Fruit fly (Drosophila melanogaster): Measurements from ENCODE around the gene Acsf3.

The Acsf3 gene

DNA sequence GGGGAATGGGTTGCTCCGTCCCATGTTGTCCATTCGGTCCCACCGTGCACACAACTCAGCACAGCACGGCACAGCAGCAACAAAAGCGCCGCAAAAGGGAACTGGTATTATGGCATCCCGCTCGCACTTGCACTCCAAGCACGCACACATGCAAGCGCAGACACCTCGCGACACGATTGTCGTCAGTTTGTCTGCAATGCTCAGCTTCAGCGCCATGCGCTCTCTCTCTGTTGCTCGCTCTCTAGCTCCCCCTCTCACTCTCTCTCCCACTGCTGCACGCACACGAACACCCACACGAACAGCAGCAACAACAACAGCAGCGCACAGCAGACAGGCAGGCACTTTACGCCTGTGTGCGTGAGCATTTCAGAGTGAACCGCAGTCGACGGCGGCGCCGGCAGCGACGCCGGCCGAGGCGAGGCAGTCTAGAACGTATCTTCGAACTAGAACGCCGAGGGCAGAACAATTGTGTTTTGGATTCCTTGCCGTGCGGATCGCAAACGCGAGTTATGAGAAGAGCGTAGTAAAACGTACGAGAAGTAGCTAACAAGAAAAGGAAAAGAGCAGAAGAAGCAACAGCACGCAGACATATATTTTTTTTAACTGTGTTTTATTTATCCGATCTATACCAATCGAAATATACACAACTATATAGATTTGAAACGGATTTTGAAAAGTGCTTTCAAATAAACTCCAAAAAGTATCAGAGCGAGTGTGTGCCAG lies 21.2 kb upstream of the Acsf3 start, which contains the start of gene brk:
Gene brk, plus strand, starts transcription at position 462 of the 723 bp plus-strand sequence.
- TF ChIP-seq toe (GFP tag; optimal IDR thresholded peaks at IDR 0.05) (no peak), CG7101 (tag; optimal IDR thresholded peaks at IDR 0.05) (no peak), CG7045 (GFP tag; optimal IDR thresholded peaks at IDR 0.05) (no peak), CG5204 (GFP tag; optimal IDR thresholded peaks at IDR 0.05) (no peak), Mnt (GFP tag; optimal IDR thresholded peaks at IDR 0.05) (peak; percentile 73), ovo (GFP tag; optimal IDR thresholded peaks at IDR 0.05) (no peak), tj (GFP tag; optimal IDR thresholded peaks at IDR 0.05) (peak; percentile 81), pad (GFP tag; optimal IDR thresholded peaks at IDR 0.05) (peak; percentile 24), Clk (GFP tag; optimal IDR thresholded peaks at IDR 0.05) (peak; percentile 56), Hr96 (GFP tag; optimal IDR thresholded peaks at IDR 0.05) (peak; percentile 28), CG1620 (GFP tag; optimal IDR thresholded peaks at IDR 0.05) (no peak), CG33017 (tag; optimal IDR thresholded peaks at IDR 0.05) (no peak), CG11617 (GFP tag; optimal IDR thresholded peaks at IDR 0.05) (no peak), CG14711 (tag; optimal IDR thresholded peaks at IDR 0.05) (no peak), cic (GFP tag; optimal IDR thresholded peaks at IDR 0.05) (peak; percentile 77), Crg-1 (GFP tag; optimal IDR thresholded peaks at IDR 0.05) (no peak), CG12768 (GFP tag; optimal IDR thresholded peaks at IDR 0.05) (no peak), bab1 (GFP tag; optimal IDR thresholded peaks at IDR 0.05) (peak; percentile 71), kay (GFP tag; ENCODE audit: borderline replicate concordance) (no peak), cnc (optimal IDR thresholded peaks at IDR 0.05) (no peak)

DNA sequence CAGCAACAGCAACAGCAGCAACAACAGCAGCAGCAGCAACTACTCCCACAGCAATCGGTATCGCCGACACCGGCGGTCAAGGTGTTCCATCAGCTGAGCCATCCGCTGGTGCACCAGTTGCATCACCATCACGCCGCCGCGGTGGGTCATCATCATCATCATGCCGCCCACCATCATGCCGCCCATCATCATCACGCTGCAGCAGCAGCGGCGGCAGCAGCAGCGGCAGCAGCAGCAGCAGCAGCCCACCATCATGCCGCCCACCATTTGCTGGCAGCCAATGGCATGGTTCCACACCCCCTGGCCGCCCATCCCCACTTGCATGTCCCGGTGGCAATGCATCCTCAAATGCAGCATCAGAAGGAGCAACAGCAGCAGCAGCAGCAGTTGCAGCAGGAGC lies 20.1 kb upstream of the Acsf3 start:
- TF ChIP-seq cic (GFP tag; optimal IDR thresholded peaks at IDR 0.05) (no peak), CG33017 (tag; optimal IDR thresholded peaks at IDR 0.05) (no peak), CG5204 (GFP tag; optimal IDR thresholded peaks at IDR 0.05) (no peak), ovo (GFP tag; optimal IDR thresholded peaks at IDR 0.05) (no peak)

DNA sequence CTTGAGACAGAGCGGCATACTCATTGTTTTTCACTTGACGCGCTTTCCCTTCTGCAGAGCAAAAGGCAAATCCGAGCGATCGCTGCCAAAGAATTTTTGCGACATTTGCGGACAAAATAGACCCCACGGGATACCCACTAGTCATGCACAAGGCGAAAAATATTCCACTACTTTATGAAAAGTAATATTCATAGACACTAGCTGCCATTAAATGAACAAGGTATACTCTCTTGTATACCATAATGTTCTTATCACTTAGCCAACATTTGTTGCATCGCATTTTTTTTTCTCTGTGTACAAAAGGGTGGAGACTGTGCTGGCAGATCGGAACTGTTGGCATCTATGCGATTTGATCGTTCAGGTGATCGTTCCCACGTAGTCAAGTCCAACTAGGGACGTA lies 16.4 kb upstream of the Acsf3 start:
- TF ChIP-seq Hr96 (GFP tag; optimal IDR thresholded peaks at IDR 0.05) (no peak), toe (GFP tag; optimal IDR thresholded peaks at IDR 0.05) (no peak), cnc (optimal IDR thresholded peaks at IDR 0.05) (no peak), kay (GFP tag; ENCODE audit: borderline replicate concordance) (no peak), Crg-1 (GFP tag; optimal IDR thresholded peaks at IDR 0.05) (no peak), CG14711 (tag; optimal IDR thresholded peaks at IDR 0.05) (no peak), CG5204 (GFP tag; optimal IDR thresholded peaks at IDR 0.05) (no peak), CG12768 (GFP tag; optimal IDR thresholded peaks at IDR 0.05) (no peak), CG1620 (GFP tag; optimal IDR thresholded peaks at IDR 0.05) (no peak), tj (GFP tag; optimal IDR thresholded peaks at IDR 0.05) (no peak), CG33017 (tag; optimal IDR thresholded peaks at IDR 0.05) (no peak), cic (GFP tag; optimal IDR thresholded peaks at IDR 0.05) (no peak), Mnt (GFP tag; optimal IDR thresholded peaks at IDR 0.05) (no peak), CG7045 (GFP tag; optimal IDR thresholded peaks at IDR 0.05) (no peak), pad (GFP tag; optimal IDR thresholded peaks at IDR 0.05) (no peak), Clk (GFP tag; optimal IDR thresholded peaks at IDR 0.05) (no peak)

DNA sequence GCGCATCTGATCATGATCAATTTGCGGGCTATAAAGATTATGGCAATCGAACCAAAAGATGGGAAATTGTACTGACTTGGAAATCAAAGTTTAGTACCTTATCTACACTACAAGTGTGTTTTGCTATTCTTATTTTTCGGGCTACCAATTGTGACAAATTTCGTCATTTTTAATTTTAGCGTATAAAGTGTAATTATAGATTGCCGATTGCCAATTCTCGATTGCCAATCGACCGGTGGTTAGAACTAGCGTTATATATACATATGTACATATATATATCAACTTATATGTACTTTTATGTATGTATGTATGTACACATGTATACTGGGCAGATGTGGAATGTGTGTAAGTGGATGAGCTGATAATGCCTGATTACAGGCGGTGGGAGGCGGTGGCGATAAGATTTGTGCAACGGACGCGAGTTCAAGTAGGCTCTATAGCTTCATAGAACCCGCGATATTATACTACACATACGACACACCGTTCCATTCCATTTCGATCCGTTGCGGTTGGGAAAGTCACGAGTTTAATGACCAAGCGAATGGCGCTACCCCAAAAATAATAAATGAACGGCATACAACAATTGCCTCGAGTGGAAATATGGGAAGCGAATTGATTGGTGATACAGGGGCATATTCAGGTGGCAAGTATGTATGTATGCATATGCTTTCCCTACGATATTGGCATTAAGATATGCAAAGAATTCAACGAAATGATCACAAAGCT lies 12.8 kb upstream of the Acsf3 start:
- TF ChIP-seq cic (GFP tag; optimal IDR thresholded peaks at IDR 0.05): peak; percentile 54
- no peak for TF ChIP-seq CG33017 (tag; optimal IDR thresholded peaks at IDR 0.05)
- no peak for TF ChIP-seq CG5204 (GFP tag; optimal IDR thresholded peaks at IDR 0.05)

DNA sequence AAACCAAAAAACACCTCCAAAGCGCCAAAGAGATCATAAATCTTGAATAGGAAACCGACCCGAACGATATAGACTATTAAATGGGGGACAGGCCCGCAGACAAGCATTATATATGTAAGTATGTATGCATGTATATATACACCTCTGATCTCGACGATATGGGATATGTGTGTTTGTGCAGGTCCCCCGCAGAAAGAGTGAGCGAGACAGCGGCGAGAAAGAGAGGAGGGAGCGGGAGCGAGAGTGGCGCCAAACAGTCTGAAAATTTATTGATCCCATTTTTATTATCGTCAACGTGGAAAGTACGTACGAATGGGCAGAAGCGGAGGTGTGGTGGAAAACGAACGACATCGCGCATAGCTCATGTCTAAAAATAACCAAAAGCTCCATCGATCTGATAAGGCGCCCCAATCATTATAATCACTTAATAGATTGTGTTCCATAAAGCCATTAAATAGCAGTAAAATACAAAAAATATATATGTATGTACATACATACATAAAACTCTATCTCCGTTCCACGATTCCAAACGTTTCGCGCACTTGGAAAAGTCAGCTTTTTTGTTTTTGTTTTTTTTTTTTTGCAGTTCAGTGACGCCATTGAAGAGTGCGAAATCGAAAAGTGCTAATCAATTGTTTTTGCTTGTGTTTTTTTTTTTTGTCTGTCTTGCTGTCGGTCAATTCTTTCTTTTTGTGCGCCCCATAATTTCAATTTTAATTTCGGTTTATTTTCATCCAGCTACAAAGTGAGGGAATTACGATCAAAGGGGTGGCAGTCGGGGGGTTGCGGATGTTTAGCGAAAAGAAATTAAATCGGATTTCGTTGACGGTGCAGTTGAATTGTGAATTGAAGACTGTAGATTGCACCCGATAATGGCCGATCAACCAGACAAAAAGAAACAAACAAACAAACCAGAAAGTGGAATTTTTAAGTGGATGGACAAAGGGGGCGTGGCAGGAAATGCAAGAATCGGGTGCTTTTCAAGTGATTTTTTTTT lies 11.3 kb upstream of the Acsf3 start:
- no peak for TF ChIP-seq CG1620 (GFP tag; optimal IDR thresholded peaks at IDR 0.05)
- peak; percentile 91 for TF ChIP-seq tj (GFP tag; optimal IDR thresholded peaks at IDR 0.05)
- TF ChIP-seq cic (GFP tag; optimal IDR thresholded peaks at IDR 0.05): no peak
- no peak for TF ChIP-seq cnc (optimal IDR thresholded peaks at IDR 0.05)
- no peak for TF ChIP-seq ovo (GFP tag; optimal IDR thresholded peaks at IDR 0.05)
- no peak for TF ChIP-seq CG7045 (GFP tag; optimal IDR thresholded peaks at IDR 0.05)
- TF ChIP-seq CG14711 (tag; optimal IDR thresholded peaks at IDR 0.05): no peak
- no peak for TF ChIP-seq Clk (GFP tag; optimal IDR thresholded peaks at IDR 0.05)
- TF ChIP-seq CG33017 (tag; optimal IDR thresholded peaks at IDR 0.05): no peak
- no peak for TF ChIP-seq Hr96 (GFP tag; optimal IDR thresholded peaks at IDR 0.05)
- TF ChIP-seq bab1 (GFP tag; optimal IDR thresholded peaks at IDR 0.05): no peak
- no peak for TF ChIP-seq CG12768 (GFP tag; optimal IDR thresholded peaks at IDR 0.05)
- no peak for TF ChIP-seq toe (GFP tag; optimal IDR thresholded peaks at IDR 0.05)
- TF ChIP-seq CG7101 (tag; optimal IDR thresholded peaks at IDR 0.05): no peak
- TF ChIP-seq CG5204 (GFP tag; optimal IDR thresholded peaks at IDR 0.05): no peak
- peak; percentile 59 for TF ChIP-seq kay (GFP tag; ENCODE audit: borderline replicate concordance)
- TF ChIP-seq pad (GFP tag; optimal IDR thresholded peaks at IDR 0.05): no peak

Measured in whole organism, adult.